Fruit fly (Drosophila melanogaster): ENCODE data around the gene Pdf.

The Pdf gene

DNA sequence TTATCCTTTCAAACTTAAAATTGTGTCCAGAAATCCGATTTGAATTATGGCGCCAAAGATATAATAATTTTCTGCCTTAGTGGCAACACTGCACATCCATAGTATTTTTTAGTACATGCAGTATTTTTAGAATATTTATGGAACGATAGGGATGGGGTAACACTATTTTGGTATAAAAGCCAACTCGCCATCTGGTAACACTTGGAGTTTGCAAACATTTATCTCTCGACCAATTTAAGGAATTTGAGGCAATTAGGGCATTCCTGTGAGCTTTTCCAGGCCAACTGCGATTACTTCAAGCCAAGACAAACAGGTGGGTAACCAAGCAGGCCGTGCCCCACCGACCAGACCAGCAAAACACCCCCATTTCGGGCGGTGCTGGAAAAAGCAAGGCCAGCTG, 3.6 kb downstream of the Pdf start, which contains the start of gene CG5447 (continued):
- peak; percentile 30 for TF ChIP-seq nerfin-1 (tag; optimal IDR thresholded peaks at IDR 0.05)
- TF ChIP-seq pho (GFP tag; optimal IDR thresholded peaks at IDR 0.05), result no peak

DNA sequence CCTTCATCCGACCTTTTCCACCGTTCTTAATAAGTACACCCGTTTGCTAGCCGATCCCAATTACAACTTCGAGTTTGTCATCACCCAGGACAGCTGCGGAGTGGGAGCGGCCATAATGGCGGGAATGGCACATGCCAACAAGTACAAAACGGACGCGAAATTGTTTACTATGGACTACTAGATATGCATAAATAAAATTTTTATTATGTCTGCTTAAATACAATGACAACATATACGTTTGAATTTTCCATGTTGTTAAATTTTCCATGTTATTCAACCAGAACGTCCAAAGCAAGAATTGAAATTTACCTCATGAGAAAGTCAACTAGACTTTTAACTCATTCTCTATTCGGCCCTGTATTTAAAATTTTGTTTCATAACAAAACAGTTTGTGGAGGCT, 5.6 kb downstream of the Pdf start, which contains the start of gene Hex-t2:
Hex-t2 (plus strand) TSS at position 301 of the 400 bp plus-strand sequence.
- TF ChIP-seq CG8359 (GFP tag; optimal IDR thresholded peaks at IDR 0.05; ENCODE audit: borderline replicate concordance) (no peak), CG13287 (GFP tag; IDR thresholded peaks at IDR 0.05; ENCODE audit: partially characterized antibody) (no peak), btn (GFP tag; optimal IDR thresholded peaks at IDR 0.05) (no peak), Tbp (GFP tag; optimal IDR thresholded peaks at IDR 0.05) (no peak), CG17568 (GFP tag; optimal IDR thresholded peaks at IDR 0.05) (no peak), CG3407 (GFP tag; optimal IDR thresholded peaks at IDR 0.05) (no peak), CG30403 (GFP tag; optimal IDR thresholded peaks at IDR 0.05) (no peak), Dip3 (GFP tag; optimal IDR thresholded peaks at IDR 0.05) (no peak), chn (GFP tag; optimal IDR thresholded peaks at IDR 0.05) (no peak), schlank (tag; optimal IDR thresholded peaks at IDR 0.05) (no peak), cad (GFP tag; optimal IDR thresholded peaks at IDR 0.05) (no peak), scrt (GFP tag; optimal IDR thresholded peaks at IDR 0.05) (no peak), Fer1 (GFP tag; optimal IDR thresholded peaks at IDR 0.05) (no peak), Kr (GFP tag; optimal IDR thresholded peaks at IDR 0.05) (no peak), Adf1 (GFP tag; IDR thresholded peaks at IDR 0.05) (no peak)

DNA sequence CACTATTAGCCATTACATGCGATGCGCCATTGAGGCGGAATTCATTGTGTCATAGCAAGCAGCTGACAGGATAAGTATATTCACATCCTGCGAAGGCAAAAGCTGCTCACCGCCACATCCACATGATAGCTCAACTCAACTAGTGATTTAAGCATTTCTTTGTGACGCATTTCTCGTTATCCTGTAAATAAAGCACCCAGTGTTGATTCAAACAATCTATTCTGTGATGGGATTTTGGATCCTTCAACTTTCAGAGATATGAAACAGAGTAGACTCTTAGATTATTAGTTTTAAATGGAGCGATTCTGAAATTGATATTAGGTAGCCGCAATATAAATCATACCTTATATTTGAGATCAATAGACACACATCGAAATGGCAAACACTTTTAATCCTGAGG, 7.2 kb downstream of the Pdf start, which contains the start of gene Hex-t1:
Hex-t1 (plus strand) TSS at position 301 of the 400 bp plus-strand sequence.
- TF ChIP-seq CG15011 (GFP tag; optimal IDR thresholded peaks at IDR 0.05) (no peak), Hmr (GFP tag; optimal IDR thresholded peaks at IDR 0.05) (no peak), jing (GFP tag; optimal IDR thresholded peaks at IDR 0.05) (no peak), CkIIα-i1 (GFP tag; IDR thresholded peaks at IDR 0.05) (no peak), CG8944 (GFP tag; optimal IDR thresholded peaks at IDR 0.05) (no peak), CG12236 (GFP tag; optimal IDR thresholded peaks at IDR 0.05) (no peak), Usf (GFP tag; optimal IDR thresholded peaks at IDR 0.05) (no peak), CG6683 (GFP tag; optimal IDR thresholded peaks at IDR 0.05) (no peak), fu2 (GFP tag; optimal IDR thresholded peaks at IDR 0.05) (no peak), slbo (GFP tag; IDR thresholded peaks at IDR 0.05) (no peak), CG7786 (GFP tag; optimal IDR thresholded peaks at IDR 0.05) (no peak), BtbVII (GFP tag; optimal IDR thresholded peaks at IDR 0.05) (no peak), CG8281 (tag; optimal IDR thresholded peaks at IDR 0.05) (no peak), nmo (GFP tag; optimal IDR thresholded peaks at IDR 0.05) (no peak), CG11456 (GFP tag; IDR thresholded peaks at IDR 0.05) (no peak), gce (GFP tag; IDR thresholded peaks at IDR 0.05) (no peak), zfh1 (GFP tag; IDR thresholded peaks at IDR 0.05) (no peak), Dp (GFP tag; optimal IDR thresholded peaks at IDR 0.05) (no peak), CG8478 (optimal IDR thresholded peaks at IDR 0.05) (no peak)

DNA sequence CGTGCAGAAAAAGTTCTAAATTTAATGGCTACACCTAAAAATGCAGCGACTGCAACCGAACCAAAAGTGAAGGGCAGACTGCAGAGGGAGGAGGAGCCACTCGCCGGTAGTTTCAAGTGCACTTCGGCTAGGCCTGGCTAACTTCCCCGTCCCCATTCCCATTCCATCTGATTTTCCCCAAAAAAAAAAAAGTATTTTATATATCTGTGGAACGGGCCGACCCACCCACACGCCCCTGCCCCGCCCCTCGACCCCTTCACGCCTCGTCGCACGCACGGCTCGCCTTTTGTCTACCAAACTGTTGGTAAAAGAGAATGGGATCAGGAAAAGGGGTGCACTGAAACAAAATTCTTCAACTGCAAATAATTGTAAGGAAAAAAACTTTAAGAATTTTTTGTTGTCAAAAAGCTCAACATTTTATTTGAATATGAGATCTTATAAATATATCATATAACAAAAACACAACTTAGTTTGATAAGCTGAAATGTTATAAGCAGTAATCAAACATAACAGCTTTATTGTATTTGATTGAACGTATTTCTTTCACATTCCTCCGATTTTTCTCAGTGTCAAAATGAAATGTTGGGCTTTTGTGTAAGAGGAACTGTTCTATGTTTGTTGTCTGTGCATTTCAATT, 11.9 kb downstream of the Pdf start:
- TF ChIP-seq CG11504 (tag; optimal IDR thresholded peaks at IDR 0.05) (peak; percentile 81), CG17359 (tag; optimal IDR thresholded peaks at IDR 0.05) (peak; percentile 83), croc (GFP tag; conservative IDR thresholded peaks at IDR 0.05) (peak; percentile 44; the same call in 2 of the 3 replicates), HLH3B (GFP tag; IDR thresholded peaks at IDR 0.05) (peak; percentile 55; the same call in 1 of the 2 replicates), CG9215 (GFP tag; IDR thresholded peaks at IDR 0.05) (0 out of 2 replicates have a peak, but pooled peaks have one; percentile 16), CG13775 (GFP tag; optimal IDR thresholded peaks at IDR 0.05) (peak; percentile 8), Eip74EF (GFP tag; optimal IDR thresholded peaks at IDR 0.05) (peak in 1 of 2 experiments; percentile 76), CG1603 (tag; optimal IDR thresholded peaks at IDR 0.05) (peak; percentile 6), CG7839 (tag; optimal IDR thresholded peaks at IDR 0.05) (peak; percentile 72), CG18599 (GFP tag; optimal IDR thresholded peaks at IDR 0.05) (peak; percentile 63), C15 (GFP tag; IDR thresholded peaks at IDR 0.05) (no peak), danr (GFP tag; IDR thresholded peaks at IDR 0.05) (0 out of 2 replicates have a peak, but pooled peaks have one; percentile 31)

All from whole organism, embryonic.